Fruit fly (Drosophila melanogaster): ENCODE data around the gene fu.

The fu gene

dm6 chrX:18650252-18650651, 7.3 kb upstream of the fu start, which contains the start of gene Hou (continued):
- TF ChIP-seq CG12769 (tag; optimal IDR thresholded peaks at IDR 0.05) (no peak), mld (GFP tag; IDR thresholded peaks at IDR 0.05; ENCODE audit: partially characterized antibody) (no peak), B-H1 (GFP tag; IDR thresholded peaks at IDR 0.05) (no peak), caup (GFP tag; optimal IDR thresholded peaks at IDR 0.05; ENCODE audit: severe bottlenecking) (no peak), pho (GFP tag; optimal IDR thresholded peaks at IDR 0.05) (no peak), CG31441 (GFP tag; IDR thresholded peaks at IDR 0.05) (no peak), CG14965 (GFP tag; optimal IDR thresholded peaks at IDR 0.05; ENCODE audit: borderline replicate concordance) (no peak), Scr (GFP tag; IDR thresholded peaks at IDR 0.05; ENCODE audit: partially characterized antibody) (peak; percentile 65), fd3F (GFP tag; optimal IDR thresholded peaks at IDR 0.05) (no peak), CG10267 (tag; optimal IDR thresholded peaks at IDR 0.05) (peak; percentile 30), chm (GFP tag; IDR thresholded peaks at IDR 0.05) (no peak), gsb (GFP tag; IDR thresholded peaks at IDR 0.05) (no peak), CG11695 (GFP tag; IDR thresholded peaks at IDR 0.05) (no peak), CHES-1-like (GFP tag; optimal IDR thresholded peaks at IDR 0.05) (peak; percentile 11), gfzf (GFP tag; optimal IDR thresholded peaks at IDR 0.05) (peak; percentile 72), Dll (GFP tag; IDR thresholded peaks at IDR 0.05; ENCODE audit: partially characterized antibody) (peak; percentile 63; the same call in 2 of the 4 replicates), bbx (GFP tag; IDR thresholded peaks at IDR 0.05; ENCODE audit: partially characterized antibody) (peak; percentile 57), CG2120 (GFP tag; optimal IDR thresholded peaks at IDR 0.05) (no peak), Dref (GFP tag; IDR thresholded peaks at IDR 0.05) (peak; percentile 57), CTCF (GFP tag; optimal IDR thresholded peaks at IDR 0.05) (peak; percentile 21), lov (optimal IDR thresholded peaks at IDR 0.05) (no peak), lov (GFP tag; IDR thresholded peaks at IDR 0.05) (no peak), Xrp1 (GFP tag; IDR thresholded peaks at IDR 0.05) (no peak), nom (GFP tag; optimal IDR thresholded peaks at IDR 0.05) (no peak), D19B (GFP tag; optimal IDR thresholded peaks at IDR 0.05) (no peak), vnd (GFP tag; IDR thresholded peaks at IDR 0.05; ENCODE audit: partially characterized antibody) (0 out of 3 replicates have a peak, but pooled peaks have one; percentile 40), fd96Cb (tag; optimal IDR thresholded peaks at IDR 0.05) (no peak), CG12071 (GFP tag; optimal IDR thresholded peaks at IDR 0.05) (no peak), CG17829 (tag; optimal IDR thresholded peaks at IDR 0.05) (peak; percentile 4), CG17359 (tag; optimal IDR thresholded peaks at IDR 0.05) (peak; percentile 24), CG8924 (tag; optimal IDR thresholded peaks at IDR 0.05) (peak; percentile 11), D (optimal IDR thresholded peaks at IDR 0.05) (no peak), D (GFP tag; optimal IDR thresholded peaks at IDR 0.05) (no peak), ind (GFP tag; optimal IDR thresholded peaks at IDR 0.05) (no peak), CG11504 (tag; optimal IDR thresholded peaks at IDR 0.05) (no peak), CG18476 (GFP tag; optimal IDR thresholded peaks at IDR 0.05) (no peak), CG9797 (GFP tag; optimal IDR thresholded peaks at IDR 0.05) (peak; percentile 86), ato (GFP tag; IDR thresholded peaks at IDR 0.05; ENCODE audit: partially characterized antibody) (0 out of 2 replicates have a peak, but pooled peaks have one; percentile 23), Med (GFP tag) (no peak), ac (GFP tag; optimal IDR thresholded peaks at IDR 0.05) (no peak), HmgD (GFP tag; optimal IDR thresholded peaks at IDR 0.05) (no peak), Spps (tag; optimal IDR thresholded peaks at IDR 0.05) (no peak), dan (GFP tag; IDR thresholded peaks at IDR 0.05) (no peak), pzg (GFP tag; optimal IDR thresholded peaks at IDR 0.05) (peak; percentile 71), CG11696 (GFP tag; IDR thresholded peaks at IDR 0.05) (no peak), CG1603 (tag; optimal IDR thresholded peaks at IDR 0.05) (peak; percentile 42), BEAF-32 (GFP tag; optimal IDR thresholded peaks at IDR 0.05) (peak; percentile 74), Sry-δ (GFP tag; optimal IDR thresholded peaks at IDR 0.05) (peak; percentile 49), CG2116 (GFP tag; optimal IDR thresholded peaks at IDR 0.05) (peak; percentile 22), chif (GFP tag; optimal IDR thresholded peaks at IDR 0.05) (no peak), knrl (GFP tag; IDR thresholded peaks at IDR 0.05; ENCODE audit: partially characterized antibody) (peak; percentile 49; the same call in 1 of the 3 replicates)
